Fruit fly (Drosophila melanogaster): Measurements from ENCODE around the gene Ir75b.

DNA sequence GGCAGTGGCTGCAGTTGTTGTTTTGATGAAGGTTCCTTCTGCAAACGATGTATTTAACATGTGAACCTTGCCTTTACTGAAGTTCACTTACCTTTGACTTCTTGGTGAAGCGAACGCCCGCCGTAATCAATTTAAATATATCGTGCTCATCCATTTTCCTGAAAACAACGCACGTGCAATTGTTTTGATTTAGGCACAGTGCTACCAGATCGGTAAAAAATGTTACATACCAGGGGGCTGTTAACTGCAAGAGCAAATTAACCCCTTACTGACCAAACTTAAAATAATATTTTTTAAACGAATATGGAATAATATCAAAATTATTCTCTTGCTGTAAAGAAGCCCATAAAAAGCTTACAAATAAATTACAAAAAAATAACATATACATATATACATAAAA lies 15.5 kb downstream of the Ir75b start, which contains the start of gene ais:
- no peak for TF ChIP-seq CG4318 (GFP tag; optimal IDR thresholded peaks at IDR 0.05)
- no peak for TF ChIP-seq Blimp-1 (GFP tag; optimal IDR thresholded peaks at IDR 0.05)
- TF ChIP-seq Eip78C (GFP tag): no peak
- no peak for TF ChIP-seq fd85E (GFP tag; optimal IDR thresholded peaks at IDR 0.05)
- TF ChIP-seq Ets96B (tag; optimal IDR thresholded peaks at IDR 0.05): no peak
- TF ChIP-seq Hr39 (GFP tag; optimal IDR thresholded peaks at IDR 0.05): peak; percentile 28
- no peak for TF ChIP-seq CG3032 (tag; optimal IDR thresholded peaks at IDR 0.05)
- no peak for TF ChIP-seq Ets21C (GFP tag; optimal IDR thresholded peaks at IDR 0.05)
- no peak for TF ChIP-seq CG16779 (tag; optimal IDR thresholded peaks at IDR 0.05)
- TF ChIP-seq fkh (GFP tag; optimal IDR thresholded peaks at IDR 0.05): no peak
- TF ChIP-seq svp (GFP tag): no peak
- TF ChIP-seq Eip75B (GFP tag; optimal IDR thresholded peaks at IDR 0.05): no peak
- TF ChIP-seq CG8119 (GFP tag; IDR thresholded peaks at IDR 0.05): no peak
- TF ChIP-seq spab (GFP tag; optimal IDR thresholded peaks at IDR 0.05): no peak
